Fruit fly (Drosophila melanogaster) whole organism, embryonic: ENCODE results near the gene CG14402.
A peak's percentile ranks its signal among the peaks of the same experiment; 100 is the strongest.

Experiments
- Atf-2 ChIP-seq: fragments of 200-800 bp; sonication (Bioruptor generic); optimal IDR thresholded peaks from 2 replicates; lab custom pipeline; 2016; ENCODE audit warnings: missing biosample characterization, missing genetic modification characterization
- B-H1 ChIP-seq: fragments of 200-800 bp; sonication (Bioruptor generic); IDR thresholded peaks from 3 replicates; pipeline ENCODE4 v1.3.6; 2022; ENCODE audit warnings: missing biosample characterization, missing genetic modification characterization
- Bdp1 ChIP-seq: fragments of 200-800 bp; sonication (Bioruptor generic); optimal IDR thresholded peaks from 3 replicates; lab custom pipeline; 2016; ENCODE audit warnings: missing biosample characterization, missing genetic modification characterization
- CG10274 ChIP-seq: fragments of 200-800 bp; sonication (Bioruptor generic); optimal IDR thresholded peaks from 3 replicates; lab custom pipeline; 2017; ENCODE audit warnings: missing biosample characterization, mild to moderate bottlenecking, missing genetic modification characterization
- CG10462 ChIP-seq: fragments of 200-800 bp; sonication (Bioruptor generic); optimal IDR thresholded peaks from 2 replicates; lab custom pipeline; 2016; ENCODE audit warnings: missing biosample characterization, missing genetic modification characterization
- CG11085 ChIP-seq: fragments of 200-800 bp; sonication (Bioruptor generic); IDR thresholded peaks from 2 replicates; pipeline ENCODE4 v1.3.6; 2022; ENCODE audit warnings: missing biosample characterization, missing genetic modification characterization
- CG11696 ChIP-seq: fragments of 200-800 bp; sonication (Bioruptor generic); IDR thresholded peaks from 2 replicates; pipeline ENCODE4 v1.3.6; 2022; ENCODE audit warnings: missing biosample characterization, missing genetic modification characterization
- CG12236 ChIP-seq: fragments of 200-800 bp; sonication (Bioruptor generic); optimal IDR thresholded peaks from 2 replicates; lab custom pipeline; 2016; ENCODE audit warnings: missing biosample characterization, missing genetic modification characterization
- CG17568 ChIP-seq: fragments of 200-800 bp; sonication (Bioruptor generic); optimal IDR thresholded peaks from 2 replicates; lab custom pipeline; 2018; ENCODE audit warnings: missing biosample characterization, mild to moderate bottlenecking, missing genetic modification characterization, moderate library complexity
- CG17829 ChIP-seq: fragments of 200-800 bp; optimal IDR thresholded peaks from 2 replicates; lab custom pipeline; 2019; ENCODE audit warnings: missing biosample characterization, mild to moderate bottlenecking, missing genetic modification characterization, moderate library complexity
- CG30020 ChIP-seq: fragments of 200-800 bp; optimal IDR thresholded peaks from 2 replicates; lab custom pipeline; 2019; ENCODE audit warnings: missing biosample characterization, mild to moderate bottlenecking, missing genetic modification characterization, moderate library complexity
- CG32767 ChIP-seq: fragments of 200-800 bp; sonication (Bioruptor generic); IDR thresholded peaks from 2 replicates; pipeline ENCODE4 v1.3.6; 2022; ENCODE audit warnings: missing biosample characterization, missing genetic modification characterization
- CG4617 ChIP-seq: fragments of 200-800 bp; sonication (Bioruptor generic); optimal IDR thresholded peaks from 3 replicates; lab custom pipeline; 2016; ENCODE audit warnings: missing biosample characterization, missing genetic modification characterization, borderline replicate concordance
- CG6654 ChIP-seq: fragments of 200-800 bp; sonication (Bioruptor generic); optimal IDR thresholded peaks from 2 replicates; lab custom pipeline; 2017; ENCODE audit warnings: missing biosample characterization, mild to moderate bottlenecking, missing genetic modification characterization
- CG6765 ChIP-seq: fragments of 200-800 bp; sonication (Bioruptor generic); optimal IDR thresholded peaks from 3 replicates; lab custom pipeline; 2017; ENCODE audit warnings: missing biosample characterization, mild to moderate bottlenecking, missing genetic modification characterization
- CG8281 ChIP-seq: fragments of 200-800 bp; sonication (Bioruptor generic); optimal IDR thresholded peaks from 2 replicates; lab custom pipeline; 2018; ENCODE audit warnings: missing biosample characterization, mild to moderate bottlenecking, missing genetic modification characterization, moderate library complexity
- CG8290 ChIP-seq, 3 experiments: fragments of 200-800 bp; sonication (Bioruptor generic); optimal IDR thresholded peaks; 2 replicates each; lab custom pipeline; 2016 to 2019; ENCODE audit warnings: missing biosample characterization in 3 of 3, missing genetic modification characterization in 3 of 3, mild to moderate bottlenecking in 2 of 3, moderate library complexity in 1 of 3
- CG8924 ChIP-seq: fragments of 200-800 bp; optimal IDR thresholded peaks from 3 replicates; lab custom pipeline; 2019; ENCODE audit warnings: missing biosample characterization, mild to moderate bottlenecking, missing genetic modification characterization, moderate library complexity
- CG9215 ChIP-seq: fragments of 200-800 bp; sonication (Bioruptor generic); IDR thresholded peaks from 2 replicates; pipeline ENCODE4 v1.3.6; 2022; ENCODE audit warnings: missing biosample characterization, missing genetic modification characterization
- Dad ChIP-seq: fragments of 200-800 bp; sonication (Bioruptor generic); optimal IDR thresholded peaks from 3 replicates; lab custom pipeline; 2016; ENCODE audit warnings: missing biosample characterization, missing genetic modification characterization
- Hr51 ChIP-seq, 2 experiments: fragments of 200-800 bp; sonication (Bioruptor generic); optimal IDR thresholded peaks; 2 replicates in 1 of 2; 3 replicates in 1 of 2; lab custom pipeline; 2016 to 2018; ENCODE audit warnings: missing biosample characterization in 2 of 2, missing genetic modification characterization in 2 of 2, mild to moderate bottlenecking in 1 of 2, moderate library complexity in 1 of 2
- Hr78 ChIP-seq, 2 experiments: fragments of 200-800 bp in 1 of 2; fragments of >200 bp in 1 of 2; sonication (Bioruptor generic) in 1 of 2; optimal IDR thresholded peaks; 2 replicates each; lab custom pipeline; 2017 to 2019; ENCODE audit warnings: missing biosample characterization in 2 of 2, missing genetic modification characterization in 2 of 2, mild to moderate bottlenecking in 1 of 2, moderate library complexity in 1 of 2
- NFAT ChIP-seq: fragments of 200-800 bp; sonication (Bioruptor generic); IDR thresholded peaks from 2 replicates; pipeline ENCODE4 v1.3.6; 2022; ENCODE audit warnings: missing biosample characterization, missing genetic modification characterization
- NK7.1 ChIP-seq: fragments of 200-800 bp; sonication (Bioruptor generic); optimal IDR thresholded peaks from 3 replicates; lab custom pipeline; 2016; ENCODE audit warnings: missing biosample characterization, missing genetic modification characterization
- Nf-YB ChIP-seq: fragments of 200-800 bp; sonication (Bioruptor generic); optimal IDR thresholded peaks from 3 replicates; lab custom pipeline; 2019; ENCODE audit warnings: missing biosample characterization, mild to moderate bottlenecking, missing genetic modification characterization, moderate library complexity
- Pdp1 ChIP-seq, 2 experiments: fragments of 200-800 bp; sonication (Bioruptor generic); optimal IDR thresholded peaks; 3 replicates each; lab custom pipeline; 2016; ENCODE audit warnings: missing biosample characterization in 2 of 2, missing genetic modification characterization in 2 of 2, mild to moderate bottlenecking in 1 of 2, moderate library complexity in 1 of 2
- Ptx1 ChIP-seq: fragments of 200-800 bp; sonication (Bioruptor generic); IDR thresholded peaks from 2 replicates; pipeline ENCODE4 v1.3.6; 2022; ENCODE audit warnings: missing biosample characterization, missing genetic modification characterization
- Rfx ChIP-seq: fragments of 200-800 bp; sonication (Bioruptor generic); IDR thresholded peaks from 2 replicates; pipeline ENCODE4 v1.3.6; 2022; ENCODE audit warnings: missing biosample characterization, missing genetic modification characterization
- Spps ChIP-seq: fragments of 200-800 bp; sonication (Bioruptor generic); optimal IDR thresholded peaks from 2 replicates; lab custom pipeline; 2018; ENCODE audit warnings: missing biosample characterization, mild to moderate bottlenecking, missing genetic modification characterization
- Stat92E ChIP-seq, 3 experiments: fragments of >200 bp in 2 of 3; fragments of 200-800 bp in 1 of 3; sonication (Bioruptor generic) in 1 of 3; optimal IDR thresholded peaks; 2 replicates each; lab custom pipeline; 2017 to 2019; ENCODE audit warnings: missing biosample characterization in 3 of 3, missing genetic modification characterization in 3 of 3, mild to moderate bottlenecking in 1 of 3, moderate library complexity in 1 of 3
- Usf ChIP-seq: fragments of 200-800 bp; sonication (Bioruptor generic); optimal IDR thresholded peaks from 2 replicates; lab custom pipeline; 2017; ENCODE audit warnings: missing genotype, missing biosample characterization, missing genetic modification characterization
- ash1 ChIP-seq: fragments of 200-800 bp; sonication (Bioruptor generic); optimal IDR thresholded peaks from 2 replicates; lab custom pipeline; 2018; ENCODE audit warnings: missing biosample characterization, mild to moderate bottlenecking, missing genetic modification characterization
- ato ChIP-seq: fragments of 200-800 bp; sonication (Bioruptor generic); IDR thresholded peaks from 2 replicates; pipeline ENCODE4 v1.3.6; 2022; ENCODE audit warnings: missing biosample characterization, missing genetic modification characterization; ENCODE audit not compliant: partially characterized antibody
- ci ChIP-seq: fragments of 200-800 bp; sonication (Bioruptor generic); IDR thresholded peaks from 3 replicates; pipeline ENCODE4 v1.3.6; 2022; ENCODE audit warnings: missing biosample characterization, missing genetic modification characterization
- cwo ChIP-seq: fragments of 200-800 bp; sonication (Bioruptor generic); optimal IDR thresholded peaks from 3 replicates; lab custom pipeline; 2017; ENCODE audit warnings: missing biosample characterization, missing genetic modification characterization, mild to moderate bottlenecking, moderate library complexity, missing genetic modification reagents
- danr ChIP-seq: fragments of 200-800 bp; sonication (Bioruptor generic); IDR thresholded peaks from 2 replicates; pipeline ENCODE4 v1.3.6; 2022; ENCODE audit warnings: missing biosample characterization, missing genetic modification characterization
- dmrt99B ChIP-seq: fragments of 200-800 bp; sonication (Bioruptor generic); optimal IDR thresholded peaks from 2 replicates; lab custom pipeline; 2018; ENCODE audit warnings: missing biosample characterization, mild to moderate bottlenecking, missing genetic modification characterization, moderate library complexity
- en ChIP-seq: fragments of 200-800 bp; sonication (Bioruptor generic); optimal IDR thresholded peaks from 2 replicates; lab custom pipeline; 2016; ENCODE audit warnings: missing biosample characterization, missing genetic modification characterization
- gsb-n ChIP-seq: fragments of 200-800 bp; sonication (Bioruptor generic); optimal IDR thresholded peaks from 3 replicates; lab custom pipeline; 2018; ENCODE audit warnings: missing biosample characterization, mild to moderate bottlenecking, missing genetic modification characterization
- h ChIP-seq: fragments of >200 bp; optimal IDR thresholded peaks from 2 replicates; lab custom pipeline; 2017
- jumu ChIP-seq: fragments of 200-800 bp; sonication (Bioruptor generic); optimal IDR thresholded peaks from 3 replicates; lab custom pipeline; 2016; ENCODE audit warnings: missing biosample characterization, missing genetic modification characterization
- lab ChIP-seq: fragments of 200-800 bp; sonication (Bioruptor generic); optimal IDR thresholded peaks from 3 replicates; lab custom pipeline; 2017; ENCODE audit warnings: missing biosample characterization, missing genetic modification characterization, mild to moderate bottlenecking, moderate library complexity, missing genetic modification reagents
- lilli ChIP-seq: fragments of 200-800 bp; sonication (Bioruptor generic); optimal IDR thresholded peaks from 3 replicates; lab custom pipeline; 2016; ENCODE audit warnings: missing biosample characterization, missing genetic modification characterization
- mirr ChIP-seq: fragments of 200-800 bp; sonication (Bioruptor generic); optimal IDR thresholded peaks from 3 replicates; lab custom pipeline; 2018; ENCODE audit warnings: missing biosample characterization, mild to moderate bottlenecking, missing genetic modification characterization
- pho ChIP-seq: fragments of 200-800 bp; sonication (Bioruptor generic); optimal IDR thresholded peaks from 2 replicates; lab custom pipeline; 2016; ENCODE audit warnings: missing biosample characterization, missing genetic modification characterization
- pros ChIP-seq: fragments of 200-800 bp; sonication (Bioruptor generic); optimal IDR thresholded peaks from 3 replicates; lab custom pipeline; 2019; ENCODE audit warnings: missing biosample characterization, mild to moderate bottlenecking, missing genetic modification characterization, moderate library complexity
- sug ChIP-seq: fragments of 200-800 bp; optimal IDR thresholded peaks from 2 replicates; lab custom pipeline; 2019; ENCODE audit warnings: missing biosample characterization, mild to moderate bottlenecking, missing genetic modification characterization, moderate library complexity
- tup ChIP-seq: fragments of 200-800 bp; sonication (Bioruptor generic); optimal IDR thresholded peaks from 2 replicates; lab custom pipeline; 2016; ENCODE audit warnings: missing biosample characterization, mild to moderate bottlenecking, missing genetic modification characterization, moderate library complexity
- yki ChIP-seq: fragments of >200 bp; optimal IDR thresholded peaks from 3 replicates; lab custom pipeline; 2018

CG14402 gene

DNA sequence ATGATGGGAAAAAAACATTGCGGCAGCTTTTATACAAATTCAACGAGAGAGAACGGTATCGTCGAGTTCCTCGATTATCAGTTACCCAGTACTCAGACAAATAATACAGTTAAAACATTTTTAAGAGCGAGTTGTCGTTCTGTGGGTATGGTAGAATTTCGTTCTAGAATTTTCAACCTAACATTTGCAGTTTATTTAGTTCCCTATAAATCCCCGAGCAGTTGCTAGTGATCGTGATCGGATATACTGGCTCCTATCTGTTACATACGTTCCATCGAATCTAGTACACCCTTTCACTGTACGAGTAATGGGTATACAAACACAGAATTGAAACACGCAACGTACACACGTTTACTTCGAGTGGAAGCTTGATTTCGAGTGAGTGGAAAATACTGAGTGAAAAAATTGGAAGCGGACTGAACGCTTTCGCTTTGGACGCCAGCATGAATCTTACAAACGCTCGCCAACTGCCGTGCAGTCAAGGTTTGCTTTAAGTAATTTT is 15.7 kb downstream of the CG14402 start, which contains the start of gene CG9338 (continued):
- TF ChIP-seq CG10274 (GFP tag; lab: Kevin White, UChicago) (peak; percentile 85), lilli (GFP tag; lab: Kevin White, UChicago) (peak; percentile 87), Stat92E (GFP tag; optimal IDR thresholded peaks at IDR 0.05; lab: Kevin White, UChicago) (peak in 1 of 3 experiments; percentile 77), Bdp1 (GFP tag; lab: Kevin White, UChicago) (peak; percentile 48), gsb-n (tag; lab: Kevin White, UChicago) (peak; percentile 43), NK7.1 (GFP tag; lab: Kevin White, UChicago) (peak; percentile 76), mirr (GFP tag; lab: Kevin White, UChicago) (peak; percentile 87), sug (peak; percentile 80), tup (no peak), jumu (GFP tag; lab: Kevin White, UChicago) (peak; percentile 73), ato (GFP tag; lab: Robert Waterston, UW) (peak; percentile 54; the same call in 1 of the 2 replicates), CG6765 (GFP tag; lab: Kevin White, UChicago) (peak; percentile 93), Usf (GFP tag; lab: Kevin White, UChicago) (peak; percentile 47), Hr51 (GFP tag; optimal IDR thresholded peaks at IDR 0.05; lab: Kevin White, UChicago) (peak; percentile 56 to 85), Dad (GFP tag; lab: Kevin White, UChicago) (peak; percentile 69), Pdp1 (GFP tag; optimal IDR thresholded peaks at IDR 0.05; lab: Kevin White, UChicago) (peak; percentile 75 to 84), dmrt99B (tag; lab: Kevin White, UChicago) (peak; percentile 95), lab (peak; percentile 96), danr (GFP tag; lab: Robert Waterston, UW) (peak; percentile 85; the same call in 1 of the 2 replicates), Spps (tag; lab: Kevin White, UChicago) (peak; percentile 85), CG9215 (GFP tag; lab: Robert Waterston, UW) (peak; percentile 93), CG12236 (GFP tag; lab: Kevin White, UChicago) (peak; percentile 61), CG8281 (peak; percentile 76), cwo (GFP tag; lab: Kevin White, UChicago) (peak; percentile 94), CG11696 (GFP tag; lab: Robert Waterston, UW) (peak; percentile 82), Rfx (peak; percentile 85), Atf-2 (GFP tag; lab: Kevin White, UChicago) (peak; percentile 70), CG11085 (peak; percentile 85), ash1 (peak; percentile 46), CG30020 (tag; lab: Kevin White, UChicago) (peak; percentile 24), CG32767 (peak; percentile 81), CG17568 (peak; percentile 85), en (peak; percentile 71), CG10462 (GFP tag; lab: Kevin White, UChicago) (peak; percentile 52), yki (lab: Kevin White, UChicago) (no peak), h (lab: Kevin White, UChicago) (no peak), pros (peak; percentile 60), CG8290 (GFP tag; optimal IDR thresholded peaks at IDR 0.05; lab: Kevin White, UChicago) (peak; percentile 40), CG8290 (tag; optimal IDR thresholded peaks at IDR 0.05; lab: Kevin White, UChicago) (peak; percentile 14 to 60), CG6654 (peak; percentile 80), CG4617 (GFP tag; lab: Kevin White, UChicago) (peak; percentile 16), Nf-YB (GFP tag; lab: Kevin White, UChicago) (peak; percentile 57), B-H1 (GFP tag; lab: Robert Waterston, UW) (peak; percentile 91), Hr78 (GFP tag; optimal IDR thresholded peaks at IDR 0.05; lab: Kevin White, UChicago) (peak in 1 of 2 experiments; percentile 57), CG17829 (tag; lab: Kevin White, UChicago) (peak; percentile 95), pho (GFP tag; lab: Kevin White, UChicago) (peak; percentile 82), CG8924 (tag; lab: Kevin White, UChicago) (no peak), Ptx1 (GFP tag; lab: Robert Waterston, UW) (peak; percentile 85), ci (GFP tag; lab: Robert Waterston, UW) (peak; percentile 81), NFAT (peak; percentile 91)
